Fruit fly (Drosophila melanogaster): ENCODE measurements around the gene Shawl.

Shawl gene

DNA sequence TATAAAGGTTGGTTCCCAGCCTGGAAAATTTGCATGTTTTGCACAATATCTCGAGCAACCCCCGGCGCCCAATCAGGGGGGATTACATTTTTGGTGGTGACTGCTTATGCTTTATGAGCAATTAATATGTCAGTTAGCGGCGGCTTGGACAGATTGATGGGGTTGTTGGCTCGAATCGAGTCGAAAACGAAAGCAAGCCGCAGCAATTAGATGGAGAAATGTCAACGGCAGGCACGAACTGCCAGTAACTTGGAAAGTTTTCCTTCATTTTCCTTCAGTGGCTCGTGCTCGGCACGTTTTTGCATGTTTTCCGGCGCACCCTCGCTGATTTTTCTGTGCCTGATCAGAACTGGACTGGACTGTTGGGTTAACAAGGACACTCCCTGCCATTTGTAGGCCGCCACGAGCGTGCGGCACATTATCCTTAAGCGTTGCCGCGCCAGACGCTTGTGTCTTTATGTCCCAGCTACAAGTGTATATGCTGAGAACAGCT is 27.9 kb upstream of the Shawl start:
- TF ChIP-seq CG17801 (GFP tag; optimal IDR thresholded peaks at IDR 0.05; ENCODE audit: partially characterized antibody) = no peak

DNA sequence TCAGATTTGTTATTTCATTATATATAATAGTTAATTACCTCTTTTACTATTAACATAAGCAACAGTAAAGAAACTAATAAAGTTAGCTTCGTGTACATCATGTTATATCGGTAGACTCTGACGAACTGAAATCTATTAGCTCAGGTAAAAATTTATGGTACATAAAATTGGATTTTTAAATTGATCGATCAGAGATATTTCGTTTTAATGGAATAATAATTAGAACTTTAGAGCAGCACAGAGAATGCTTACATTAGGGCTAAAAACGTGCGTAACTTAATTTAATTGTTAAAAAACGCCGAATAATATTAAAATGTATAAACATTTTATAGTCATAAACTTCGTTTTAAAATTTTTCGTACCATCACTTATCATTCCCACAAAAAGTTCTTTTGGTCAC is 25.7 kb upstream of the Shawl start, which contains the start of gene CG33723:
CG33723 (minus strand) TSS at position 101 of the 400 bp plus-strand sequence.
- no peak for TF ChIP-seq CG17801 (GFP tag; optimal IDR thresholded peaks at IDR 0.05; ENCODE audit: partially characterized antibody)

DNA sequence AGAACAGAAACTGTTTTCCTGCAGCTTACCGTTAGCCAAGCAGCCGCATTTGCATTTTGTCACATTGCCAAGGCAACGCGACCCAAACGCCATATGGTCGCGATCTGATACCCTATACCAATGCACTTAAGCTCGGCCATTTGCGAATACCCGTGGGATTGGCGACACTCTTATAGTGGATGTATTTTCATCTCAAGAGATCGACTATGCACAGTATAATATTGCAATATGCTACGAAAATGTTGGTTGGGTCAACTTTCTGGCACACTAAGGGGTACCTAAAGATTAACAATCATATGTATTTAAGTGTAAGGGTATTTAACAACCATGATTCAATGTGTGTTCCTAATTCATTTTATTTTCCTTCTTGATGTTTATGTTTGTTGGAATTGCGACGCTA is 23.3 kb upstream of the Shawl start:
- peak; percentile 37 for TF ChIP-seq CG17801 (GFP tag; optimal IDR thresholded peaks at IDR 0.05; ENCODE audit: partially characterized antibody)

DNA sequence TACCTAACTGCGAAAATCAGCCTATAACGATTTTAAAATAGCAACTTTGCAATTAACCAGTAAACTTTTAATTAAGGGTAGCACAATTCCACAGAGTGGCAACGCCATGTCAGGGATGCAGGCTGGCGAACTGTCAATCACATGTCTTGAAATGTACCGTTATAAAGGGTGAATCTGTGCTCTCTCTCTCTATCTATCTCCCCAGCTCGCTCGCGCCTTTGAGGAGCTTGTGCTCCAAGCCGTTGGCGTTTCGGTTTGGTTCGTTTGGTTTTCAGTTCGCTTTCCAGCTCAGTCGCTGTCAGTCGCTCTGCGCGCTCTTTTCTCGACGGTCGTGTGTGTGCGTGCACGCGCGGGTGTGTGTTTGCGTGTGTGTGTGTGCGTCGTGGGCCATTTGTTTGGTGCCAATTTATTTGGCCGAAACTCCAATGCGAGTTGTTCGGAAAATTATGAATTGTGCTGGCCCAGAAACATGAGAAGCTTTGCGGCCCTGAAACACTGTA is 22.3 kb upstream of the Shawl start, which contains the start of gene numb:
numb (plus strand) TSS at position 254 of the 500 bp plus-strand sequence.
- TF ChIP-seq CG17801 (GFP tag; optimal IDR thresholded peaks at IDR 0.05; ENCODE audit: partially characterized antibody) = peak; percentile 55

DNA sequence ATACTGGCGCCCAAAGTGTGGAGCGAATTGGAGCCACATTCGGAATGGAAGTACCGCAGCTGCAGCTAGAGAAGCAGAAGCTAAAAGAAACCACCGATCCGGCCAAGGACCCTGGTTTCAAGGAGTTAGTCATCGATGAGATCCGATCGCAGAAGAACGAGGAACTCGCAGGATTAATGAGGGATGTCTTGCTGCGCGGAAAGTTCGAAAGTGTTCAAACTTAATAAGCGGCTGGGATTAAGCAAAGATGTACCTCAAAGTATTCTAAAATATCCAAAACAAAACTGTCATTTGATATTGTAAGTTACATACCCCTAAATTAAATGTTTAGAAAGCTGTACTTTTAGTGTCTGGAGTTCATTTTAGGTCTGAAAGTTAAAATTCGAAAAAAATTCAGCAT is 21.5 kb upstream of the Shawl start, which contains the start of gene RpS28-like:
RpS28-like (plus strand) TSS at position 301 of the 400 bp plus-strand sequence.
- TF ChIP-seq CG17801 (GFP tag; optimal IDR thresholded peaks at IDR 0.05; ENCODE audit: partially characterized antibody) = no peak

DNA sequence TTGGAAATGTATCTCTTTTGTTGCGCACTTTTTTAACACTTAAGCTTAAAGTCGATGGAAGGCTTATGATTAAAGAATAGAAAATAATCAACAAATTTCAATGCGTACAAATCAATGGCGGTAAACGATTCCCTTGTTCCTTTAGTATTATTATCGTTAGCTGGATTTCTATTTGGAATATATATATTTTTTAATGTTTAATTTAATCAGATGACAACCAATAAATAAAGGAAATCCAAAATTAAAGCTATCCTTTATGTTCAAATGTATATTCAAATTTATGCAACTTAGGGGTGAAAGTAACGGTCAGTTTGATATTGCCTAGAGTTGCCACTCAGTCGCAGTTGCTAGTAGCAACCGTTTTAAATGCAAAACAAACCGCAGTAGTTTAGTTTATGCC is 20.1 kb upstream of the Shawl start, which contains the start of gene CG3769:
CG3769 (plus strand) TSS at position 301 of the 400 bp plus-strand sequence.
- TF ChIP-seq CG17801 (GFP tag; optimal IDR thresholded peaks at IDR 0.05; ENCODE audit: partially characterized antibody) = no peak

DNA sequence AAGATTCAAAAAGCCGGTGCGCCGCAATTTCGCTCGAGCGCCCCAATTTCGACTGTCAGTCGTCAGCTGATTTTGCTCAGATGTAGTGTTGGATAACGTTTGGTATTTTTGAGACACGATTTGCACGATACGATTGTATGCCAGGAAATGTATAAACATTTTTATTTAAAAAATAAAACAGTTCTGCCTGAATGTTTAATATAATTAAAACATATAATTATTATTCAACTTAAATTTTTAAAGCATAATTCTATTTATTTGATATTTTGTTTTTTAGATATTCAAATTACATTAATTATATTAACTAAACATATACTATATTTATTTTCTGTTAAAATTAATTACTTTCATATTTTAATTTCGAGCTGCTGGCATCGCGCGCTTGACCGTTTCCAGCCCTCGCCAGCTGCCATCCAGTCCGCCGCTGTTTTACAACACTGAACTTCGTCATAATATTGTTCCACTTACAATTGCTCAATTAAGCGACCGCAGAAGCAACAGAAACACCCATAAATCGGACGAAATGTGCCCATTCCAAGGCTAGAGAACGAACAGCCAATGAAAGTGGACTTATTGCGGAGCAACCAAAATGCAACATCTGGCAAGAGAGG is 16.1 kb upstream of the Shawl start, which contains the start of the genes FucTB and scat:
FucTB (minus strand) TSS at position 61 of the 611 bp plus-strand sequence.
scat (plus strand) TSS at position 414 of the 611 bp plus-strand sequence.
- TF ChIP-seq CG17801 (GFP tag; optimal IDR thresholded peaks at IDR 0.05; ENCODE audit: partially characterized antibody) = peak; percentile 85

DNA sequence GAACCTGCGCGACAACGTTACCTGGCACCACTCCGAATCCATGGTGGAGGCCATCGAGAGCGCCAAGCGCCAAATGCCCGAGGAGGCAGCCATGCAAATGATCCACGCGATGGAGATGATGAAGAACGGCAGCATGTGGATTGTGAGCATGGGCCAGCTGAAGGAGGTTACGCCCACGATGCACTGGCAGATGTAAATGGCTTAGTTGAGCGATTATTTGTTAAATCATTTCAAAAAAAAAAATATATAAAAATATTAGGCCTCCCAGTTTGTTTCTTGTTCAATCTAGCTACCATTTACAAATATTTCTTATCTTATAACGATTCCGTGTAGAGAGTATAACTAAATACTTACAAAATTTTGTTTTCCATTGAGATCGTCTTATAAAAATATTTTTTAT is 12.6 kb upstream of the Shawl start, which contains the start of gene CG42847:
CG42847 (plus strand) TSS at position 301 of the 400 bp plus-strand sequence.
- no peak for TF ChIP-seq CG17801 (GFP tag; optimal IDR thresholded peaks at IDR 0.05; ENCODE audit: partially characterized antibody)

DNA sequence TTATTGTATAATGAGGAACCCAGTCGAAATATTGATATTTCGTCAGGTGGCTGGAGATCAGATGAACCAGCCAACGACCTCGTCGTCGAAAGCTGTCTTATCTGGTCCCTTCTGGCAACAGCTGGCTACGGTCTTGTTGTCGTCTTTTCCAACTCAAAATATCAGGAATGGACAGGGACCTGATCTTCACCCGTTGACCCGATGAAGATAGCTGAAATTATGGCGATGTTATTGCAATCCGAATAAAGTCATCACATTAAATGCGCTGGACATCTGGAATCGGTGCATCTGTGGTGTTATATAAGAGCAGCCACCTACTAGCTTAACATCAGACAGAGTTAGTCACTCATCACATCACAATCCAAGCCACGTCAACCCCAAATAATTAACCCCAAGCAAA is 11.6 kb upstream of the Shawl start, which contains the start of gene Fbp2:
Fbp2 (plus strand) TSS at position 251 of the 400 bp plus-strand sequence.
- no peak for TF ChIP-seq CG17801 (GFP tag; optimal IDR thresholded peaks at IDR 0.05; ENCODE audit: partially characterized antibody)

DNA sequence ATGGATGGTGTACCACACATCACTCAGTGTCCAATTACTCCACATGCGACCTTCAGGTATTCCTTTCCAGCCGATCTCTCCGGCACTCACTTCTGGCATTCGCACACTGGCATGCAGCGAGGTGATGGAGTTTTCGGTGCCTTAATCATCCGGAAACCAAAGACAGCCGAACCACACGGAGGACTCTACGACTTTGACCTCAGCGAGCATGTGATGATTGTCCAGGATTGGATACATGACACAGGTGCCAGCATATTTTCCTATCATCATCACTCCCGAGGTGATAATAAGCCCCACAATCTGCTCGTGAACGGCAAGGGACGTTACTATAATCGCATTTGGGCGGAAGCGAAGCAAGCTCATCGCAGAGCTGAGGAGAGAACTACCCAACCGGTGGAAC is 9.2 kb upstream of the Shawl start:
- TF ChIP-seq CG17801 (GFP tag; optimal IDR thresholded peaks at IDR 0.05; ENCODE audit: partially characterized antibody) = no peak

DNA sequence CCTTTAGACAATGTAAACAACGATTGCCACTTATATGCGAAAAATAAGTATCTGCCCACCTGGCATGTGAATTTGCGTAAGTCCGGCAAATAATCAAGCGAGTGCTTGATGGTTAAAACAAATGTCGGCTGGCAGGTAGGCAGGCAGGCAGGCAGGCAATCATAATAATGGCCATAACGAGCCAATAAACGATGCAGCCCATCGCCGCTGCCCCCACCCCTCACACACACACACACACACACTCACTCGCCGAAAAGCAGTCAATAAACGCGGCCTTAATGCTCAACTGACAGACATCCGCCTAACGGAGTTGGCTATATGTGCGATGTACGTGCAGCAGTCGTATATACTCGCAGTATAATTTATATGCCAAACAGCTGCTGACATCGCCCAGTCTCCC is 6.4 kb upstream of the Shawl start:
- no peak for TF ChIP-seq CG17801 (GFP tag; optimal IDR thresholded peaks at IDR 0.05; ENCODE audit: partially characterized antibody)

DNA sequence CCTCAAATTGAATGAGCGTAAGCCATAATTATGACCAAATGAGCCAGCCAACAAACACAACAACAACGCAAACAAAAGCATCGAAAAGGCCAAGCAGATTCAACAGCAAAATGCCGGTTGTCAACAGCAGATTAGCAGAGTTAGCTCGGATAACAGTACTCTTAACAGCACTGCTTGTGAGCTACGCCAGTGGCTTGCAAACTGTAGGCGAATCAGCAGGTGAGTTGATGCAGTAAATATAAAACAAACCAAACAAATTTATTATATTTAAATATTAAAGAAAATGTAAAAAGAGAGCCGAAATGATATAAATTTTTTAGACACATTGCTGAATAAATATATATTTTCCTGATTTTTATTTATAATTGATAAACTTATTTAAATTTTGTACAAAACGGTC is 5.7 kb upstream of the Shawl start:
- no peak for TF ChIP-seq CG17801 (GFP tag; optimal IDR thresholded peaks at IDR 0.05; ENCODE audit: partially characterized antibody)

DNA sequence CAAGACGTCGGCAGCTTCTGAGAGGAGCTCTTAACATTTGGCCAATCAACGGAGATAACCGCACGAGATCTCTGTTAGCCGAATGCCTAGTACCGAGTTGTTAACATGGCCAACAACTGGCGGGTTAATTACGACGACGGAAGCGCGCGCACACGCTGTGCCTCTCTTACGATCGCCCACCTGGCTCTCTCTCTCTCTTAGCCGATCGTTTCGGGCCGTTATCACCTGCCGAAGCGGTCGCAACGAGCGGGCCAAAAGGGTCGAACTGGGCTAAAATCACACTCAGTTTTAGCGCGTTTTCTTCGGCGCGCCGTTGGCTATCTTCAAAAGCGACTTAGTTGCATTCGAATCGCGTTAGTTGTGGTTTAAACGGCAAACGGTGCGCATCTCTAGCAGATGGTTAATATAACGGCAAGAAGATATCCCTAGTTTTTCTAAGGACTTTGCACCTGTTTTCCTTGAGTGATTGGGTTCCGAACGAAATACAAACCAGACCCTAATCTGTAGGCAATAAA is 1.3 kb upstream of the Shawl start, which contains the start of gene Mco1:
Mco1 (plus strand) TSS at position 345 of the 515 bp plus-strand sequence.
- TF ChIP-seq CG17801 (GFP tag; optimal IDR thresholded peaks at IDR 0.05; ENCODE audit: partially characterized antibody) = no peak

DNA sequence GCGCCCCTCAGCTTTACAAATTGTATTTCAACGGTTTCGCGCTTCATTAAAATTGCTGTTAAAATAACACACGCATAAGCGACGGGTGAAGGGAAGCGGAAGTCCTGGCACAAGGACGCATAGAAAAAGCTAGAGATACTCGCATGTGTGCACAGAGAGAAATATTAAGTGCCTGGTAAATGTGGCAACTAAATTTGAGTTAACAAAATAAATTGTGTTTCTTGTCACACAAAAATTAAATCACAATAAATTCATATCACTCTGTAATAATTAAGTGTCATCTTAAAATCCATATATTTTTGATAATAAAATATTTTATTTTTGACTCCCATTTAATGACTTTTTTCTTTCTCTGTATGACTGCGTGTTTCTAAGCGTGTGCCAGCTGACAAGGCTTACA is 14.8 kb downstream of the Shawl start:
- no peak for TF ChIP-seq CG17801 (GFP tag; optimal IDR thresholded peaks at IDR 0.05; ENCODE audit: partially characterized antibody)

DNA sequence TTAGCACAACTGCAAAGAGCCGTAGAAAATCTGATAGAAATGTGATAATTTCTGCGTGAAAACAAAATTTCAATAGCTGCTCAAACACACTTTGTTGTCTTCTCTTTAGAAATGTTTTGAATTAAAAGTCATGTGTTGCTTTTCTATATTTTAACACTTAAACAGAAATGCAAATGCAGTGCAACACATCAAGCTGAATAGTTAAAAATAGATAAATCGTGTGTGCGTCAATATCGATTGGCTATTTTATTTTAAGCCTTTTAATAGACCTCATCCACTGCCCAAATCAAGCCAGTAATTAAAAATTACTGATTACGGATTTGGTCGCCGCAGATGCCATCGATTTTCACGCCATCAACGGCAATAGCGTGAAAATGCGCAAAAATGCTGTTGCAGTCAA is 17.1 kb downstream of the Shawl start, which contains the start of gene CG4438:
CG4438 (minus strand) TSS at position 101 of the 400 bp plus-strand sequence.
- TF ChIP-seq CG17801 (GFP tag; optimal IDR thresholded peaks at IDR 0.05; ENCODE audit: partially characterized antibody) = no peak

DNA sequence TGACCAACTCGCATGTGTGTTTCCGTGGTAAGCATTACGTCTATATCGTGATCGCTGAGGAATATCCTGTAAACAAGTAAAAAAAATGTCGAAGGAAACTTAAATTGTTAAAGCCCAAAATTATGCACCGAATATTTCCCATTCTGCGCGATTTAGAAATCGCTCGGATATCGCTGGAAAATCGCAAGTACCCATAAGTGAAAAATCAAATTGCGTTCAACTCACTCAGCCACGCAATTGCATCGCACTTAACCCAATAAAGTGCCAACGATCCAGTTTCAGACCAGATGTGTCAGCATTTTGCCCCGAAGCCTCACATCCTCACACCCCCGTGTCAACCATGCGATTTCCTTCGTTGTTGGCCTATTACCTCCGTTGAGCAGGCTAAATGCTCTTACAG is 18.6 kb downstream of the Shawl start:
- no peak for TF ChIP-seq CG17801 (GFP tag; optimal IDR thresholded peaks at IDR 0.05; ENCODE audit: partially characterized antibody)

Data from ovary, adult (tissue).